Worm (Caenorhabditis elegans) whole organism, L1 larva: ENCODE results near the gene frpr-2.
A peak's percentile ranks its signal among the peaks of the same experiment; 100 is the strongest.

Experiments used
- C34B4.2 ChIP-seq: sonication (generic microtip); optimal IDR thresholded peaks from 2 replicates; lab custom pipeline; 2017; ENCODE audit warnings: mild to moderate bottlenecking, missing genetic modification characterization, missing compliant biosample characterization
- F16B12.6 ChIP-seq: fragments of 150-350 bp; optimal IDR thresholded peaks from 2 replicates; lab custom pipeline; 2014; ENCODE audit warnings: missing biosample characterization, missing genetic modification characterization
- aha-1 ChIP-seq: fragments of 150-350 bp; optimal IDR thresholded peaks from 2 replicates; lab custom pipeline; 2014; ENCODE audit warnings: missing biosample characterization, missing genetic modification characterization
- aly-2 ChIP-seq: fragments of 150-350 bp; optimal IDR thresholded peaks from 2 replicates; lab custom pipeline; 2014; ENCODE audit warnings: missing biosample characterization, missing genetic modification characterization
- ama-1 ChIP-seq: fragments of 150-350 bp; optimal IDR thresholded peaks from 2 replicates; lab custom pipeline; 2014
- ceh-63 ChIP-seq: fragments of 200-800 bp; sonication (Bioruptor generic); optimal IDR thresholded peaks from 2 replicates; lab custom pipeline; 2018; ENCODE audit warnings: mild to moderate bottlenecking, missing genetic modification characterization, missing compliant biosample characterization
- ces-1 ChIP-seq: fragments of 150-350 bp; optimal IDR thresholded peaks from 2 replicates; lab custom pipeline; 2014; ENCODE audit warnings: missing biosample characterization, missing genetic modification reagents, missing genetic modification characterization
- dpl-1 ChIP-seq, 3 experiments: fragments of 150-350 bp in 2 of 3; sonication (generic microtip) in 1 of 3; optimal IDR thresholded peaks; 2 replicates each; lab custom pipeline; 2014 to 2017; ENCODE audit warnings: missing biosample characterization in 3 of 3, missing genetic modification characterization in 3 of 3, missing genetic modification reagents in 3 of 3
- dsc-1 ChIP-seq: sonication (generic microtip); optimal IDR thresholded peaks from 2 replicates; lab custom pipeline; 2016; ENCODE audit warnings: mild to moderate bottlenecking, missing genetic modification characterization, missing compliant biosample characterization
- egl-13 ChIP-seq: sonication (generic microtip); optimal IDR thresholded peaks from 2 replicates; lab custom pipeline; 2016; ENCODE audit warnings: missing genotype, missing genetic modification reagents, missing genetic modification characterization, missing compliant biosample characterization
- egl-27 ChIP-seq, 2 experiments: fragments of 150-350 bp in 1 of 2; sonication (generic microtip); optimal IDR thresholded peaks; 3 replicates each; lab custom pipeline; 2017 to 2018; ENCODE audit warnings: missing biosample characterization in 2 of 2, missing genetic modification characterization in 2 of 2, missing genetic modification reagents in 2 of 2
- elt-2 ChIP-seq: sonication (generic microtip); optimal IDR thresholded peaks from 2 replicates; lab custom pipeline; 2016; ENCODE audit warnings: missing genetic modification characterization, mild to moderate bottlenecking, inconsistent platforms, missing compliant biosample characterization, missing genetic modification reagents
- elt-3 ChIP-seq, 6 experiments: fragments of 150-350 bp in 1 of 6; sonication (generic microtip); optimal IDR thresholded peaks; 2 replicates each; lab custom pipeline; 2017 to 2018; ENCODE audit warnings: missing biosample characterization in 6 of 6, missing genetic modification characterization in 6 of 6, inconsistent platforms in 1 of 6
- ets-5 ChIP-seq: fragments of 200-800 bp; sonication (Bioruptor generic); IDR thresholded peaks from 2 replicates; pipeline ENCODE4 v1.3.6; 2022; ENCODE audit warnings: missing genetic modification characterization, missing compliant biosample characterization
- fkh-10 ChIP-seq: sonication (generic microtip); optimal IDR thresholded peaks from 2 replicates; lab custom pipeline; 2017; ENCODE audit warnings: missing biosample characterization, missing genetic modification reagents, missing genetic modification characterization
- fkh-8 ChIP-seq: sonication (generic microtip); optimal IDR thresholded peaks from 2 replicates; lab custom pipeline; 2016; ENCODE audit warnings: mild to moderate bottlenecking, missing genetic modification characterization, missing compliant biosample characterization
- fos-1 ChIP-seq: fragments of 150-350 bp; optimal IDR thresholded peaks from 2 replicates; lab custom pipeline; 2014; ENCODE audit warnings: missing biosample characterization, missing genetic modification characterization
- grh-1 ChIP-seq: fragments of 200-800 bp; sonication (Bioruptor generic); IDR thresholded peaks from 2 replicates; pipeline ENCODE4 v1.3.6; 2022; ENCODE audit warnings: missing genetic modification reagents, missing genetic modification characterization, missing compliant biosample characterization
- hlh-4 ChIP-seq: sonication (generic microtip); optimal IDR thresholded peaks from 2 replicates; lab custom pipeline; 2016; ENCODE audit warnings: mild to moderate bottlenecking, missing genetic modification characterization, missing compliant biosample characterization
- hpl-2 ChIP-seq: fragments of 150-350 bp; optimal IDR thresholded peaks from 2 replicates; lab custom pipeline; 2014; ENCODE audit warnings: missing biosample characterization, missing genetic modification reagents, missing genetic modification characterization
- irx-1 ChIP-seq: sonication (generic microtip); optimal IDR thresholded peaks from 2 replicates; lab custom pipeline; 2016; ENCODE audit warnings: missing genetic modification characterization, missing compliant biosample characterization
- lin-13 ChIP-seq: fragments of 150-350 bp; optimal IDR thresholded peaks from 2 replicates; lab custom pipeline; 2014; ENCODE audit warnings: missing biosample characterization, missing genetic modification reagents, missing genetic modification characterization
- lin-14 ChIP-seq: fragments of 200-800 bp; sonication (Bioruptor generic); optimal IDR thresholded peaks from 2 replicates; lab custom pipeline; 2018; ENCODE audit warnings: mild to moderate bottlenecking, missing genetic modification characterization, moderate library complexity, missing compliant biosample characterization
- lin-15B ChIP-seq: fragments of 150-350 bp; sonication (generic microtip); optimal IDR thresholded peaks from 3 replicates; lab custom pipeline; 2014; ENCODE audit warnings: missing biosample characterization, missing genetic modification characterization
- lin-35 ChIP-seq, 2 experiments: fragments of 150-350 bp; optimal IDR thresholded peaks; 2 replicates each; lab custom pipeline; 2014; ENCODE audit warnings: missing biosample characterization in 2 of 2, missing genetic modification characterization in 2 of 2, missing genetic modification reagents in 2 of 2
- lin-39 ChIP-seq: fragments of 150-350 bp; optimal IDR thresholded peaks from 2 replicates; lab custom pipeline; 2014; ENCODE audit warnings: missing biosample characterization, missing genetic modification reagents, missing genetic modification characterization
- lsy-2 ChIP-seq, 2 experiments: fragments of 150-350 bp; optimal IDR thresholded peaks; 2 replicates each; lab custom pipeline; 2014; ENCODE audit warnings: missing biosample characterization in 2 of 2, missing genetic modification characterization in 2 of 2
- mab-9 ChIP-seq: fragments of 200-800 bp; sonication (Bioruptor generic); IDR thresholded peaks from 2 replicates; pipeline ENCODE4 v1.3.6; 2022; ENCODE audit warnings: missing genetic modification reagents, missing genetic modification characterization, missing compliant biosample characterization
- mef-2 ChIP-seq: fragments of 150-350 bp; optimal IDR thresholded peaks from 2 replicates; lab custom pipeline; 2014; ENCODE audit warnings: missing biosample characterization, missing genetic modification characterization
- nhr-19 ChIP-seq: fragments of 200-800 bp; sonication (Bioruptor generic); conservative IDR thresholded peaks from 2 replicates; pipeline ENCODE4 v1.3.6; 2022; ENCODE audit warnings: missing genetic modification characterization, missing compliant biosample characterization
- nhr-20 ChIP-seq: sonication (generic microtip); optimal IDR thresholded peaks from 2 replicates; lab custom pipeline; 2016; ENCODE audit warnings: mild to moderate bottlenecking, missing genetic modification characterization, missing compliant biosample characterization
- nhr-237 ChIP-seq: fragments of 150-350 bp; optimal IDR thresholded peaks from 2 replicates; lab custom pipeline; 2014; ENCODE audit warnings: missing biosample characterization, missing genetic modification characterization
- nhr-28 ChIP-seq: fragments of 150-350 bp; optimal IDR thresholded peaks from 2 replicates; lab custom pipeline; 2014; ENCODE audit warnings: missing biosample characterization, missing genetic modification characterization
- nhr-47 ChIP-seq: sonication (generic microtip); optimal IDR thresholded peaks from 2 replicates; lab custom pipeline; 2016; ENCODE audit warnings: mild to moderate bottlenecking, missing genetic modification characterization, moderate library complexity, missing compliant biosample characterization
- nhr-71 ChIP-seq: sonication (generic microtip); optimal IDR thresholded peaks from 2 replicates; lab custom pipeline; 2016; ENCODE audit warnings: mild to moderate bottlenecking, missing genetic modification characterization, moderate library complexity, missing compliant biosample characterization
- nhr-76 ChIP-seq: sonication (generic microtip); optimal IDR thresholded peaks from 2 replicates; lab custom pipeline; 2017; ENCODE audit warnings: missing biosample characterization, missing genetic modification characterization
- nhr-77 ChIP-seq: fragments of 150-350 bp; optimal IDR thresholded peaks from 2 replicates; lab custom pipeline; 2014; ENCODE audit warnings: missing biosample characterization, missing genetic modification characterization
- nhr-84 ChIP-seq: sonication (generic microtip); optimal IDR thresholded peaks from 2 replicates; lab custom pipeline; 2017; ENCODE audit warnings: missing biosample characterization, missing genetic modification characterization
- pag-3 ChIP-seq: sonication (generic microtip); optimal IDR thresholded peaks from 2 replicates; lab custom pipeline; 2017; ENCODE audit warnings: missing genetic modification characterization, mild to moderate bottlenecking, missing compliant biosample characterization, antibody characterized with exemption, borderline replicate concordance; ENCODE audit not compliant: insufficient read depth
- pax-3 ChIP-seq: fragments of 200-800 bp; sonication (Bioruptor generic); optimal IDR thresholded peaks from 2 replicates; lab custom pipeline; 2018; ENCODE audit warnings: mild to moderate bottlenecking, missing genetic modification characterization, moderate library complexity, missing compliant biosample characterization
- snpc-4 ChIP-seq: fragments of 150-350 bp; optimal IDR thresholded peaks from 2 replicates; lab custom pipeline; 2014; ENCODE audit warnings: missing biosample characterization, missing genetic modification characterization
- sptf-1 ChIP-seq: fragments of 150-350 bp; optimal IDR thresholded peaks from 2 replicates; lab custom pipeline; 2014; ENCODE audit warnings: missing biosample characterization, missing genetic modification characterization
- sup-37 ChIP-seq: fragments of 200-800 bp; sonication (Bioruptor generic); optimal IDR thresholded peaks from 2 replicates; lab custom pipeline; 2018; ENCODE audit warnings: mild to moderate bottlenecking, missing genetic modification characterization, missing compliant biosample characterization
- tlp-1 ChIP-seq: fragments of 150-350 bp; optimal IDR thresholded peaks from 2 replicates; lab custom pipeline; 2014; ENCODE audit warnings: missing biosample characterization, missing genetic modification characterization
- unc-130 ChIP-seq: fragments of 150-350 bp; optimal IDR thresholded peaks from 2 replicates; lab custom pipeline; 2017; ENCODE audit warnings: missing biosample characterization, missing genetic modification characterization, inconsistent platforms
- unc-30 ChIP-seq: sonication (generic microtip); optimal IDR thresholded peaks from 2 replicates; lab custom pipeline; 2017; ENCODE audit warnings: missing biosample characterization, missing genetic modification characterization
- unc-86 ChIP-seq: sonication (generic microtip); optimal IDR thresholded peaks from 2 replicates; lab custom pipeline; 2016; ENCODE audit warnings: missing genetic modification characterization, missing compliant biosample characterization
- vab-15 ChIP-seq: sonication (generic microtip); optimal IDR thresholded peaks from 2 replicates; lab custom pipeline; 2017; ENCODE audit warnings: missing genotype, mild to moderate bottlenecking, missing genetic modification characterization, missing compliant biosample characterization
- zag-1 ChIP-seq: fragments of 150-350 bp; optimal IDR thresholded peaks from 2 replicates; lab custom pipeline; 2014; ENCODE audit warnings: missing biosample characterization, missing genetic modification characterization
- ztf-11 ChIP-seq, 2 experiments: sonication (generic microtip); optimal IDR thresholded peaks; 2 replicates each; lab custom pipeline; 2016 to 2017; ENCODE audit warnings: missing genetic modification characterization in 2 of 2, missing biosample characterization in 1 of 2, missing compliant biosample characterization in 1 of 2
- ztf-4 ChIP-seq: fragments of 150-350 bp; optimal IDR thresholded peaks from 2 replicates; lab custom pipeline; 2014; ENCODE audit warnings: missing biosample characterization, missing genetic modification characterization

Gene frpr-2

DNA sequence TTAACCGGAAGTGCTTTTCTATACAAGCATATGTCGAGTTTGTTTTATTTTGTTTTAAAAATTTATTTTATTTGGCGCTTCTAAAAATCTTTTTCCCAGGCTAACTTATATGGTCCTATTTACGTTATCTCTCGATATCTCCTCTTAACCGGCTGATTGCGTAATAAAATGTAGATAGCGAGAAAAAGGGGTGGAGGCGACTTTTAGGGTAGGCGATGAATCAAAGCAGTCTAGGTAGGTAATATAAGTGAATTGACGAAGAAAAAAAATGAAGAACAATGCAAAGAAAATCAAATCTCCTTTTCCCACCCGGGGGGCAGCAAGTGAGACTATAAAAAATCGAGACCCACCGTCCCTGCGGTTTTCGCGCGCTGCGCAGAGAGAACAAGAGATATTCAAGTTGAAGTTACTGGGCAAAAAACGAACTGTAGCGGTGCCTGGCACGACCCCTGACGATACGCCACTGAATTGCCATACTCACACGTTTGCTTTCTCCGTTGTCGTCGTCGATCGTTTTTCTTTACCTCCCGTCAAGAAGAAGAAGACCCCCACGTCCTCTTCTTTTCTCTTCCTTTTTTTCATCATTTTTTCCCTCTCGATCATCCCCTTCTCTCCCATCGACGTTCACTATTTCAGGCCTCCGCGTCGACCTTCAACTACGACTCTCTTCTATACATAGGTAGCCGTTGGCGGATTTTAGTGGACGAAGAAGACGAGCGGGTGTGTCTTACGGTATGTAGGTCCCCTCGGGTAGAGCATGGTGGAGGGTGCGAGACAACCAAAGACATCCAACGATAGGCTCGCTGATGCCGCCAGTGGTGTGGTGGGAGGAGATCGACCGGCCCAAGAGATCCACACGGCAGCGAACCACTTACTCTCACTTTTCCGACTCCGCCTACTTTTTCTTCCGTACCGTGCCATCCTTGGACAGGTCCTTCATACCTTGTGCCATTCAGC lies 42.9 kb downstream of the frpr-2 start, which contains the start of gene nhr-25 (continued):
- no peak for TF ChIP-seq ztf-11 (tag; optimal IDR thresholded peaks at IDR 0.05; lab: Kevin White, UChicago)
- no peak for TF ChIP-seq ceh-63
- TF ChIP-seq aha-1 = no peak
- TF ChIP-seq egl-13 (tag; lab: Kevin White, UChicago) = no peak
- no peak for TF ChIP-seq snpc-4 (tag; lab: Kevin White, UChicago)
- TF ChIP-seq C34B4.2 = no peak
- no peak for TF ChIP-seq unc-130 (tag; lab: Kevin White, UChicago)
- TF ChIP-seq nhr-71 (tag; lab: Kevin White, UChicago) = peak; percentile 77
- no peak for TF ChIP-seq nhr-84
- TF ChIP-seq nhr-76 (tag; lab: Kevin White, UChicago) = no peak
- TF ChIP-seq unc-30 (tag; lab: Kevin White, UChicago) = no peak
- TF ChIP-seq ces-1 (GFP tag; lab: Kevin White, UChicago) = no peak
- TF ChIP-seq F16B12.6 (tag; lab: Kevin White, UChicago) = no peak
- TF ChIP-seq nhr-237 (tag; lab: Kevin White, UChicago) = no peak
- TF ChIP-seq fkh-8 (tag; lab: Kevin White, UChicago) = no peak
- TF ChIP-seq nhr-20 (tag; lab: Kevin White, UChicago) = peak; percentile 73
- TF ChIP-seq irx-1 (tag; lab: Kevin White, UChicago) = peak; percentile 17
- TF ChIP-seq ztf-4 (tag; lab: Kevin White, UChicago) = no peak
- TF ChIP-seq ama-1 (lab: Kevin White, UChicago) = no peak
- TF ChIP-seq lin-39 (tag; lab: Kevin White, UChicago) = no peak
- no peak for TF ChIP-seq lin-35 (GFP tag; optimal IDR thresholded peaks at IDR 0.05; lab: Kevin White, UChicago)
- TF ChIP-seq lin-15B = no peak
- no peak for TF ChIP-seq tlp-1 (tag; lab: Kevin White, UChicago)
- peak in 3 of 6 experiments; percentile 20 to 42 (median 22) for TF ChIP-seq elt-3 (tag; optimal IDR thresholded peaks at IDR 0.05; lab: Kevin White, UChicago)
- TF ChIP-seq pag-3 (tag; lab: Kevin White, UChicago) = peak; percentile 21
- TF ChIP-seq hlh-4 (tag; lab: Kevin White, UChicago) = no peak
- TF ChIP-seq dpl-1 (GFP tag; optimal IDR thresholded peaks at IDR 0.05; lab: Kevin White, UChicago) = no peak
- TF ChIP-seq grh-1 (GFP tag; lab: Robert Waterston, UW) = peak; percentile 68
- no peak for TF ChIP-seq lin-13
- no peak for TF ChIP-seq sup-37 (GFP tag; lab: Kevin White, UChicago)
- no peak for TF ChIP-seq mab-9 (GFP tag; lab: Robert Waterston, UW)
- no peak for TF ChIP-seq ets-5 (GFP tag; lab: Robert Waterston, UW)
- peak; percentile 84 for TF ChIP-seq lin-14
- TF ChIP-seq nhr-47 = peak; percentile 43
- no peak for TF ChIP-seq fkh-10 (GFP tag; lab: Kevin White, UChicago)
- peak in 1 of 2 experiments; percentile 13 for TF ChIP-seq lsy-2 (tag; optimal IDR thresholded peaks at IDR 0.05; lab: Kevin White, UChicago)
- TF ChIP-seq hpl-2 (GFP tag; lab: Kevin White, UChicago) = no peak
- no peak for TF ChIP-seq zag-1 (tag; lab: Kevin White, UChicago)
- TF ChIP-seq vab-15 (tag; lab: Kevin White, UChicago) = no peak
- no peak for TF ChIP-seq unc-86 (tag; lab: Kevin White, UChicago)
- TF ChIP-seq mef-2 = no peak
- no peak for TF ChIP-seq egl-27 (tag; optimal IDR thresholded peaks at IDR 0.05; lab: Kevin White, UChicago)
- no peak for TF ChIP-seq pax-3 (tag; lab: Kevin White, UChicago)
- no peak for TF ChIP-seq dsc-1
- no peak for TF ChIP-seq nhr-77
- no peak for TF ChIP-seq fos-1 (tag; lab: Kevin White, UChicago)
- no peak for TF ChIP-seq elt-2 (tag; lab: Kevin White, UChicago)
- TF ChIP-seq sptf-1 = no peak
- TF ChIP-seq nhr-19 (GFP tag; lab: Robert Waterston, UW) = peak; percentile 22; the same call in 1 of the 2 replicates
- no peak for TF ChIP-seq nhr-28
- no peak for TF ChIP-seq aly-2
